ENCODE assay signal across 3 worm cellular contexts in the genomic region with DNA sequence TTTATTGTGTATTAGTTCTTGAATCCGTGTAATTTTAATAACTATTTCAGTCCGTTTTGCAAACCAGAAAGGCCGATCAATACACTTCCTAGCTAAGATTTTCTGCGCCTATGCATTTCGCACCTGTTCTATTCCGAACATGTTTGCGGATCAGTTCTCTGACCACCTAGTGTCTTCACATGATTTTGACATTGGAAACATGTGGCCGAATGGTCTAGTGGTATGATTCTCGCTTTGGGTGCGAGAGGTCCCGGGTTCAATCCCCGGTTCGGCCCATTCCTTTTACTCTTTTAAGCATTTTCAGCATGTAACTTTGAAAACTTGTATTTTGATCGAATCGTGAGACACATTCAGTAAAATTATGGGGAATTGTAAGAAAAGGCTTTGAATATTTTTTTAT.
A peak's percentile ranks its signal among the peaks of the same experiment; 100 is the strongest.
TF ChIP-seq lines count a peak whose summit lies in the region.

No protein-coding gene starts in this region.

TF ChIP-seq in whole organism, L4 larva, 104 proteins besides CTCF, POLR2A, EP300 and RAD21 (continued from another document and continues in another):
- TF ChIP-seq nhr-237 (tag; optimal IDR thresholded peaks at IDR 0.05; lab: Kevin White, UChicago) (no peak), F44E2.7 (GFP tag; IDR thresholded peaks at IDR 0.05; lab: Robert Waterston, UW) (peak; percentile 73; the same call in 1 of the 2 replicates), F10B5.3 (tag; optimal IDR thresholded peaks at IDR 0.05; lab: Kevin White, UChicago) (no peak), lin-13 (GFP tag; optimal IDR thresholded peaks at IDR 0.05; lab: Kevin White, UChicago) (peak; percentile 43), Y48G9A.11 (GFP tag; IDR thresholded peaks at IDR 0.05; lab: Robert Waterston, UW) (peak; percentile 51), jun-1 (tag; optimal IDR thresholded peaks at IDR 0.05; lab: Kevin White, UChicago) (no peak), spr-3 (GFP tag; optimal IDR thresholded peaks at IDR 0.05; lab: Kevin White, UChicago) (no peak), daf-16 (GFP tag; optimal IDR thresholded peaks at IDR 0.05; lab: Kevin White, UChicago) (peak in 1 of 2 experiments; percentile 24), daf-16 (tag; optimal IDR thresholded peaks at IDR 0.05; lab: Kevin White, UChicago) (peak; percentile 13), daf-8 (GFP tag; IDR thresholded peaks at IDR 0.05; lab: Robert Waterston, UW) (no peak), nhr-77 (tag; optimal IDR thresholded peaks at IDR 0.05; lab: Kevin White, UChicago) (no peak), Y75B8A.6 (GFP tag; IDR thresholded peaks at IDR 0.05; lab: Robert Waterston, UW) (peak; percentile 81), mxl-3 (GFP tag; optimal IDR thresholded peaks at IDR 0.05; lab: Kevin White, UChicago) (no peak), F49E8.2 (tag; optimal IDR thresholded peaks at IDR 0.05; lab: Kevin White, UChicago; ENCODE audit: borderline replicate concordance) (no peak), nhr-11 (tag; optimal IDR thresholded peaks at IDR 0.05; lab: Kevin White, UChicago) (no peak), saeg-2 (GFP tag; IDR thresholded peaks at IDR 0.05; lab: Robert Waterston, UW) (0 out of 2 replicates have a peak, but pooled peaks have one; percentile 33), fos-1 (tag; optimal IDR thresholded peaks at IDR 0.05; lab: Kevin White, UChicago) (no peak), pha-4 (GFP tag; IDR thresholded peaks at IDR 0.05; lab: Robert Waterston, UW) (peak; percentile 84), pha-4 (tag; optimal IDR thresholded peaks at IDR 0.05; lab: Kevin White, UChicago) (no peak), cey-2 (tag; optimal IDR thresholded peaks at IDR 0.05; lab: Kevin White, UChicago; ENCODE audit: borderline replicate concordance, insufficient read depth) (no peak), mxl-2 (GFP tag; conservative IDR thresholded peaks at IDR 0.05; lab: Robert Waterston, UW) (0 out of 2 replicates have a peak, but pooled peaks have one; percentile 45), ceh-44 (GFP tag; IDR thresholded peaks at IDR 0.05; lab: Robert Waterston, UW) (no peak), arid-1 (GFP tag; conservative IDR thresholded peaks at IDR 0.05; lab: Robert Waterston, UW) (peak; percentile 59; the same call in 1 of the 2 replicates), mdl-1 (tag; optimal IDR thresholded peaks at IDR 0.05; lab: Kevin White, UChicago) (no peak), ama-1 (optimal IDR thresholded peaks at IDR 0.05; lab: Kevin White, UChicago) (no peak), egl-43 (GFP tag; IDR thresholded peaks at IDR 0.05; lab: Robert Waterston, UW) (peak; percentile 88), ceh-82 (tag; optimal IDR thresholded peaks at IDR 0.05; lab: Kevin White, UChicago) (no peak), vab-7 (GFP tag; IDR thresholded peaks at IDR 0.05; lab: Robert Waterston, UW) (peak; percentile 41; the same call in 1 of the 2 replicates), zfp-2 (tag; optimal IDR thresholded peaks at IDR 0.05; lab: Kevin White, UChicago) (no peak), dmd-9 (GFP tag; IDR thresholded peaks at IDR 0.05; lab: Robert Waterston, UW) (peak; percentile 67; the same call in 1 of the 2 replicates), madf-9 (GFP tag; conservative IDR thresholded peaks at IDR 0.05; lab: Robert Waterston, UW) (0 out of 2 replicates have a peak, but pooled peaks have one; percentile 8), zfp-3 (GFP tag; conservative IDR thresholded peaks at IDR 0.05; lab: Robert Waterston, UW) (no peak), nhr-48 (tag; optimal IDR thresholded peaks at IDR 0.05; lab: Kevin White, UChicago) (no peak), daf-19 (GFP tag; conservative IDR thresholded peaks at IDR 0.05; lab: Robert Waterston, UW) (no peak), zip-11 (GFP tag; IDR thresholded peaks at IDR 0.05; lab: Robert Waterston, UW) (0 out of 2 replicates have a peak, but pooled peaks have one; percentile 14), set-16 (GFP tag; IDR thresholded peaks at IDR 0.05; lab: Robert Waterston, UW) (no peak), madf-5 (GFP tag; IDR thresholded peaks at IDR 0.05; lab: Robert Waterston, UW) (peak; percentile 66 to 71; a peak in 1 of 4 replicates), hif-1 (tag; optimal IDR thresholded peaks at IDR 0.05; lab: Kevin White, UChicago) (no peak), nhr-28 (tag; optimal IDR thresholded peaks at IDR 0.05; lab: Kevin White, UChicago) (no peak), Y5F2A.4 (GFP tag; optimal IDR thresholded peaks at IDR 0.05; lab: Kevin White, UChicago) (no peak), ceh-28 (tag; optimal IDR thresholded peaks at IDR 0.05; lab: Kevin White, UChicago) (no peak)

TF ChIP-seq in whole organism, late embryonic, 69 proteins besides CTCF, POLR2A, EP300 and RAD21 (continued from another document):
- TF ChIP-seq elt-2 (tag; optimal IDR thresholded peaks at IDR 0.05; lab: Kevin White, UChicago), result no peak
- TF ChIP-seq ref-2 (tag; optimal IDR thresholded peaks at IDR 0.05; lab: Kevin White, UChicago), result no peak
- no peak for TF ChIP-seq ceh-24 (tag; optimal IDR thresholded peaks at IDR 0.05; lab: Kevin White, UChicago)
- peak; percentile 67; the same call in 1 of the 2 replicates for TF ChIP-seq ceh-45 (GFP tag; IDR thresholded peaks at IDR 0.05; lab: Robert Waterston, UW)
- TF ChIP-seq elt-4 (tag; optimal IDR thresholded peaks at IDR 0.05; lab: Kevin White, UChicago), result no peak
- peak; percentile 54 for TF ChIP-seq Y22D7AL.16 (tag; optimal IDR thresholded peaks at IDR 0.05; lab: Kevin White, UChicago)
- TF ChIP-seq npax-4 (tag; optimal IDR thresholded peaks at IDR 0.05; lab: Kevin White, UChicago), result no peak
- no peak for TF ChIP-seq lim-6 (tag; optimal IDR thresholded peaks at IDR 0.05; lab: Kevin White, UChicago)
- TF ChIP-seq dve-1 (tag; optimal IDR thresholded peaks at IDR 0.05; lab: Kevin White, UChicago), result peak; percentile 6
- no peak for TF ChIP-seq hlh-6 (tag; optimal IDR thresholded peaks at IDR 0.05; lab: Kevin White, UChicago)
- no peak for TF ChIP-seq fkh-10 (GFP tag; optimal IDR thresholded peaks at IDR 0.05; lab: Kevin White, UChicago)
- no peak for TF ChIP-seq pha-2 (tag; optimal IDR thresholded peaks at IDR 0.05; lab: Kevin White, UChicago)
- TF ChIP-seq nfya-1 (tag; optimal IDR thresholded peaks at IDR 0.05; lab: Kevin White, UChicago), result peak; percentile 16
- no peak for TF ChIP-seq zip-5 (tag; optimal IDR thresholded peaks at IDR 0.05; lab: Kevin White, UChicago)
- TF ChIP-seq sox-4 (tag; optimal IDR thresholded peaks at IDR 0.05; lab: Kevin White, UChicago), result peak; percentile 38
- TF ChIP-seq ceh-19 (GFP tag; optimal IDR thresholded peaks at IDR 0.05; lab: Kevin White, UChicago), result peak; percentile 50
- no peak for TF ChIP-seq lin-11 (tag; optimal IDR thresholded peaks at IDR 0.05; lab: Kevin White, UChicago)
- no peak for TF ChIP-seq sdc-2 (tag; optimal IDR thresholded peaks at IDR 0.05; lab: Kevin White, UChicago)
- TF ChIP-seq hlh-30 (tag; optimal IDR thresholded peaks at IDR 0.05; lab: Kevin White, UChicago; ENCODE audit: insufficient read depth), result peak; percentile 47
- TF ChIP-seq ama-1 (optimal IDR thresholded peaks at IDR 0.05; lab: Kevin White, UChicago), result no peak
- TF ChIP-seq ceh-9 (tag; optimal IDR thresholded peaks at IDR 0.05; lab: Kevin White, UChicago), result no peak
- no peak for TF ChIP-seq dmd-4 (tag; optimal IDR thresholded peaks at IDR 0.05; lab: Kevin White, UChicago; ENCODE audit: borderline replicate concordance)
- TF ChIP-seq ceh-48 (tag; optimal IDR thresholded peaks at IDR 0.05; lab: Kevin White, UChicago), result peak; percentile 15
- TF ChIP-seq nhr-11 (tag; optimal IDR thresholded peaks at IDR 0.05; lab: Kevin White, UChicago), result no peak
- TF ChIP-seq madf-2 (tag; optimal IDR thresholded peaks at IDR 0.05; lab: Kevin White, UChicago), result peak; percentile 49
- TF ChIP-seq ceh-22 (tag; optimal IDR thresholded peaks at IDR 0.05; lab: Kevin White, UChicago), result no peak
- TF ChIP-seq K09A11.1 (tag; optimal IDR thresholded peaks at IDR 0.05; lab: Kevin White, UChicago; ENCODE audit: insufficient read depth), result no peak
- TF ChIP-seq nhr-232 (tag; optimal IDR thresholded peaks at IDR 0.05; lab: Kevin White, UChicago), result no peak
- no peak for TF ChIP-seq hlh-8 (tag; optimal IDR thresholded peaks at IDR 0.05; lab: Kevin White, UChicago)
- no peak for TF ChIP-seq eyg-1 (tag; optimal IDR thresholded peaks at IDR 0.05; lab: Kevin White, UChicago)
- no peak for TF ChIP-seq ttx-3 (tag; optimal IDR thresholded peaks at IDR 0.05; lab: Kevin White, UChicago)
- peak; percentile 17 for TF ChIP-seq T23F11.4 (GFP tag; optimal IDR thresholded peaks at IDR 0.05; lab: Kevin White, UChicago)
- TF ChIP-seq pax-1 (tag; optimal IDR thresholded peaks at IDR 0.05; lab: Kevin White, UChicago), result no peak
- TF ChIP-seq ceh-31 (tag; optimal IDR thresholded peaks at IDR 0.05; lab: Kevin White, UChicago), result no peak
- no peak for TF ChIP-seq pqm-1 (tag; optimal IDR thresholded peaks at IDR 0.05; lab: Kevin White, UChicago)
- no peak for TF ChIP-seq ceh-34 (tag; optimal IDR thresholded peaks at IDR 0.05; lab: Kevin White, UChicago)
- TF ChIP-seq odd-2 (tag; optimal IDR thresholded peaks at IDR 0.05; lab: Kevin White, UChicago), result no peak
- no peak for TF ChIP-seq C38D4.7 (GFP tag; optimal IDR thresholded peaks at IDR 0.05; lab: Kevin White, UChicago)
- no peak for TF ChIP-seq unc-55 (GFP tag; optimal IDR thresholded peaks at IDR 0.05; lab: Kevin White, UChicago)
- TF ChIP-seq gmeb-2 (tag; optimal IDR thresholded peaks at IDR 0.05; lab: Kevin White, UChicago), result peak; percentile 47
- TF ChIP-seq unc-86 (tag; optimal IDR thresholded peaks at IDR 0.05; lab: Kevin White, UChicago), result no peak
- TF ChIP-seq unc-3 (GFP tag; conservative IDR thresholded peaks at IDR 0.05; lab: Robert Waterston, UW), result 0 out of 2 replicates have a peak, but pooled peaks have one; percentile 24
- no peak for TF ChIP-seq unc-3 (tag; optimal IDR thresholded peaks at IDR 0.05; lab: Kevin White, UChicago)
- TF ChIP-seq ceh-6 (GFP tag; optimal IDR thresholded peaks at IDR 0.05; lab: Kevin White, UChicago), result peak; percentile 66

TF ChIP-seq in whole organism, mixed stage, embryonic, 35 proteins besides CTCF, POLR2A, EP300 and RAD21 (continued from another document):
- TF ChIP-seq nhr-2 (tag; optimal IDR thresholded peaks at IDR 0.05; lab: Kevin White, UChicago) (no peak), snpc-4 (tag; optimal IDR thresholded peaks at IDR 0.05; lab: Kevin White, UChicago) (no peak), lin-32 (GFP tag; optimal IDR thresholded peaks at IDR 0.05; lab: Kevin White, UChicago) (peak; percentile 37), hlh-1 (tag; optimal IDR thresholded peaks at IDR 0.05; lab: Kevin White, UChicago) (peak; percentile 44), ces-1 (GFP tag; optimal IDR thresholded peaks at IDR 0.05; lab: Kevin White, UChicago) (no peak)
